Worm (Caenorhabditis elegans): ENCODE data around the gene smf-3.

- TF ChIP-seq nhr-85 (tag): no peak
- no peak for TF ChIP-seq egl-27 (tag; optimal IDR thresholded peaks at IDR 0.05)
- no peak for TF ChIP-seq nhr-11 (tag; optimal IDR thresholded peaks at IDR 0.05)
- no peak for TF ChIP-seq grh-1 (GFP tag; IDR thresholded peaks at IDR 0.05)
- no peak for TF ChIP-seq ztf-4 (tag; optimal IDR thresholded peaks at IDR 0.05)
- TF ChIP-seq aly-2 (tag; optimal IDR thresholded peaks at IDR 0.05): no peak
These were observed 48.0 kb downstream of the smf-3 start, which contains the start of gene Y69A2AR.1 for ce11 chrIV:2666586-2667100.

Data from whole organism, L1 larva.